Worm (Caenorhabditis elegans) whole organism, L4 larva: ENCODE results near the gene twnk-1.
A peak's percentile ranks its signal among the peaks of the same experiment; 100 is the strongest.

Experiments
- F26F4.8 ChIP-seq: fragments of 200-800 bp; sonication (Bioruptor generic); conservative IDR thresholded peaks from 2 replicates; pipeline ENCODE4 v1.3.6; 2022; ENCODE audit warnings: missing genetic modification characterization, missing compliant biosample characterization
- Y5F2A.4 ChIP-seq: fragments of 200-800 bp; sonication (Bioruptor generic); optimal IDR thresholded peaks from 2 replicates; lab custom pipeline; 2018; ENCODE audit warnings: mild to moderate bottlenecking, missing genetic modification characterization, missing compliant biosample characterization
- ZK546.5 ChIP-seq, 2 experiments: sonication (generic microtip); optimal IDR thresholded peaks; 2 replicates each; lab custom pipeline; 2017; ENCODE audit warnings: missing biosample characterization in 2 of 2, missing genetic modification characterization in 2 of 2
- aha-1 ChIP-seq: fragments of 150-350 bp; peaks from one replicate; lab custom pipeline; 2014; ENCODE audit warnings: missing biosample characterization, missing genetic modification characterization
- aly-2 ChIP-seq: sonication (generic microtip); optimal IDR thresholded peaks from 2 replicates; lab custom pipeline; 2018; ENCODE audit warnings: missing biosample characterization, missing genetic modification characterization
- arid-1 ChIP-seq: fragments of 200-800 bp; sonication (Bioruptor generic); conservative IDR thresholded peaks from 2 replicates; pipeline ENCODE4 v1.3.6; 2022; ENCODE audit warnings: missing genetic modification reagents, missing genetic modification characterization, missing compliant biosample characterization
- ctbp-1 ChIP-seq: fragments of 200-800 bp; sonication (Bioruptor generic); IDR thresholded peaks from 2 replicates; pipeline ENCODE4 v1.3.6; 2022; ENCODE audit warnings: missing genetic modification reagents, missing genetic modification characterization, missing compliant biosample characterization
- daf-8 ChIP-seq: fragments of 200-800 bp; sonication (Bioruptor generic); IDR thresholded peaks from 2 replicates; pipeline ENCODE4 v1.3.6; 2022; ENCODE audit warnings: missing genetic modification characterization, missing compliant biosample characterization
- dmd-6 ChIP-seq: fragments of 200-800 bp; sonication (Bioruptor generic); IDR thresholded peaks from 2 replicates; pipeline ENCODE4 v1.3.6; 2022; ENCODE audit warnings: missing genetic modification reagents, missing genetic modification characterization, missing compliant biosample characterization
- duxl-1 ChIP-seq: sonication (generic microtip); optimal IDR thresholded peaks from 2 replicates; lab custom pipeline; 2016; ENCODE audit warnings: mild to moderate bottlenecking, missing genetic modification characterization, moderate library complexity, missing compliant biosample characterization; ENCODE audit not compliant: poor library complexity
- dve-1 ChIP-seq: sonication (generic microtip); optimal IDR thresholded peaks from 2 replicates; lab custom pipeline; 2017; ENCODE audit warnings: antibody characterized with exemption, mild to moderate bottlenecking, missing genetic modification characterization, missing compliant biosample characterization; ENCODE audit not compliant: insufficient read depth
- fkh-10 ChIP-seq: fragments of 150-350 bp; optimal IDR thresholded peaks from 2 replicates; lab custom pipeline; 2014; ENCODE audit warnings: missing biosample characterization, missing genetic modification reagents, missing genetic modification characterization
- gei-8 ChIP-seq: fragments of 200-800 bp; sonication (Bioruptor generic); optimal IDR thresholded peaks from 2 replicates; lab custom pipeline; 2018; ENCODE audit warnings: mild to moderate bottlenecking, missing genetic modification characterization, missing compliant biosample characterization
- hlh-11 ChIP-seq: fragments of 200-800 bp; sonication (Bioruptor generic); optimal IDR thresholded peaks from 2 replicates; lab custom pipeline; 2018; ENCODE audit warnings: mild to moderate bottlenecking, missing genetic modification characterization, missing compliant biosample characterization
- hlh-30 ChIP-seq: sonication (generic microtip); optimal IDR thresholded peaks from 2 replicates; lab custom pipeline; 2017; ENCODE audit warnings: antibody characterized with exemption, mild to moderate bottlenecking, missing genetic modification characterization, missing compliant biosample characterization; ENCODE audit not compliant: insufficient read depth
- lin-38 ChIP-seq: fragments of 200-800 bp; sonication (Bioruptor generic); IDR thresholded peaks from 2 replicates; pipeline ENCODE4 v1.3.6; 2022; ENCODE audit warnings: missing genetic modification reagents, missing genetic modification characterization, missing compliant biosample characterization
- lin-39 ChIP-seq: fragments of 150-350 bp; optimal IDR thresholded peaks from 2 replicates; lab custom pipeline; 2014; ENCODE audit warnings: missing biosample characterization, missing genetic modification reagents, missing genetic modification characterization
- lsy-2 ChIP-seq, 2 experiments: fragments of 150-350 bp in 1 of 2; sonication (generic microtip) in 1 of 2; optimal IDR thresholded peaks; 2 replicates each; lab custom pipeline; 2014 to 2017; ENCODE audit warnings: missing biosample characterization in 2 of 2, missing genetic modification characterization in 2 of 2
- mdl-1 ChIP-seq, 2 experiments: fragments of 150-350 bp in 1 of 2; sonication (generic microtip) in 1 of 2; optimal IDR thresholded peaks; 2 replicates each; lab custom pipeline; 2014 to 2017; ENCODE audit warnings: missing biosample characterization in 2 of 2, missing genetic modification characterization in 2 of 2
- mep-1 ChIP-seq: fragments of 150-350 bp; sonication (generic microtip); optimal IDR thresholded peaks from 3 replicates; lab custom pipeline; 2014; ENCODE audit warnings: missing biosample characterization, missing genetic modification characterization
- mxl-2 ChIP-seq: fragments of 200-800 bp; sonication (Bioruptor generic); conservative IDR thresholded peaks from 2 replicates; pipeline ENCODE4 v1.3.6; 2022; ENCODE audit warnings: missing genetic modification reagents, missing genetic modification characterization, missing compliant biosample characterization
- mxl-3 ChIP-seq: fragments of 200-800 bp; sonication (Bioruptor generic); optimal IDR thresholded peaks from 2 replicates; lab custom pipeline; 2018; ENCODE audit warnings: mild to moderate bottlenecking, missing genetic modification characterization, missing compliant biosample characterization
- nhr-10 ChIP-seq: fragments of 150-350 bp; optimal IDR thresholded peaks from 2 replicates; lab custom pipeline; 2014; ENCODE audit warnings: missing biosample characterization, missing genetic modification characterization
- nhr-11 ChIP-seq: fragments of 150-350 bp; optimal IDR thresholded peaks from 2 replicates; lab custom pipeline; 2014; ENCODE audit warnings: missing biosample characterization, missing genetic modification characterization
- nhr-28 ChIP-seq: fragments of 150-350 bp; optimal IDR thresholded peaks from 2 replicates; lab custom pipeline; 2014; ENCODE audit warnings: missing biosample characterization, missing genetic modification characterization
- nhr-41 ChIP-seq: fragments of 200-800 bp; sonication (Bioruptor generic); IDR thresholded peaks from 2 replicates; pipeline ENCODE4 v1.3.6; 2022; ENCODE audit warnings: missing genetic modification reagents, missing genetic modification characterization, missing compliant biosample characterization
- php-3 ChIP-seq: fragments of 200-800 bp; sonication (Bioruptor generic); IDR thresholded peaks from 2 replicates; pipeline ENCODE4 v1.3.6; 2022; ENCODE audit warnings: missing genetic modification reagents, missing genetic modification characterization, missing compliant biosample characterization
- pqm-1 ChIP-seq: sonication (generic microtip); optimal IDR thresholded peaks from 2 replicates; lab custom pipeline; 2017; ENCODE audit warnings: missing biosample characterization, missing genetic modification characterization
- rbr-2 ChIP-seq: sonication (generic microtip); optimal IDR thresholded peaks from 2 replicates; lab custom pipeline; 2016; ENCODE audit warnings: missing genotype, missing genetic modification characterization, missing compliant biosample characterization
- sdz-12 ChIP-seq: fragments of 200-800 bp; sonication (Bioruptor generic); optimal IDR thresholded peaks from 2 replicates; lab custom pipeline; 2018; ENCODE audit warnings: mild to moderate bottlenecking, missing genetic modification characterization, missing compliant biosample characterization
- set-16 ChIP-seq: fragments of 200-800 bp; sonication (Bioruptor generic); IDR thresholded peaks from 2 replicates; pipeline ENCODE4 v1.3.6; 2022; ENCODE audit warnings: missing genetic modification reagents, missing genetic modification characterization, missing compliant biosample characterization
- skn-1 ChIP-seq: fragments of 150-350 bp; optimal IDR thresholded peaks from 2 replicates; lab custom pipeline; 2014; ENCODE audit warnings: missing biosample characterization, missing genetic modification characterization
- snpc-1.2 ChIP-seq: fragments of 200-800 bp; sonication (Bioruptor generic); IDR thresholded peaks from 2 replicates; pipeline ENCODE4 v1.3.6; 2022; ENCODE audit warnings: missing genetic modification reagents, missing genetic modification characterization, missing compliant biosample characterization
- spr-1 ChIP-seq: sonication (generic microtip); optimal IDR thresholded peaks from 2 replicates; lab custom pipeline; 2016; ENCODE audit warnings: mild to moderate bottlenecking, missing genetic modification characterization, missing compliant biosample characterization
- tag-97 ChIP-seq: fragments of 200-800 bp; sonication (Bioruptor generic); IDR thresholded peaks from 2 replicates; pipeline ENCODE4 v1.3.6; 2022; ENCODE audit warnings: missing genetic modification characterization, missing compliant biosample characterization
- tra-1 ChIP-seq: fragments of 200-800 bp; sonication (Bioruptor generic); IDR thresholded peaks from 2 replicates; pipeline ENCODE4 v1.3.6; 2022; ENCODE audit warnings: missing genetic modification reagents, missing genetic modification characterization, missing compliant biosample characterization
- unc-62 ChIP-seq, 3 experiments: fragments of 150-350 bp in 1 of 3; sonication (generic microtip); optimal IDR thresholded peaks in 2 of 3; peaks in 1 of 3; 1 replicate in 1 of 3; 2 replicates in 2 of 3; lab custom pipeline; 2014 to 2017; ENCODE audit warnings: missing biosample characterization in 3 of 3, missing genetic modification characterization in 3 of 3, missing genetic modification reagents in 3 of 3, missing genotype in 1 of 3
- zfp-3 ChIP-seq: fragments of 200-800 bp; sonication (Bioruptor generic); conservative IDR thresholded peaks from 2 replicates; pipeline ENCODE4 v1.3.6; 2022; ENCODE audit warnings: missing genetic modification reagents, missing genetic modification characterization, missing compliant biosample characterization

twnk-1 gene

ce11 chrX:5775804-5776252, 15.2 kb upstream of the twnk-1 start (continued):
- no peak for TF ChIP-seq F26F4.8 (GFP tag; lab: Robert Waterston, UW)
- TF ChIP-seq mxl-3 (GFP tag; lab: Kevin White, UChicago) = peak; percentile 80
- TF ChIP-seq ZK546.5 (tag; optimal IDR thresholded peaks at IDR 0.05; lab: Kevin White, UChicago) = no peak
- no peak for TF ChIP-seq gei-8 (GFP tag; lab: Kevin White, UChicago)
- no peak for TF ChIP-seq nhr-41 (GFP tag; lab: Robert Waterston, UW)
- TF ChIP-seq arid-1 (GFP tag; lab: Robert Waterston, UW) = 0 out of 2 replicates have a peak, but pooled peaks have one; percentile 16
- TF ChIP-seq lin-39 (tag; lab: Kevin White, UChicago) = no peak
- TF ChIP-seq zfp-3 = no peak
- TF ChIP-seq spr-1 (tag; lab: Kevin White, UChicago) = no peak
- peak; percentile 60 for TF ChIP-seq dmd-6 (GFP tag; lab: Robert Waterston, UW)
- no peak; the same call in 1 of the 2 replicates for TF ChIP-seq set-16 (GFP tag; lab: Robert Waterston, UW)
- peak; percentile 54 for TF ChIP-seq fkh-10 (GFP tag; lab: Kevin White, UChicago)
- 0 out of 2 replicates have a peak, but pooled peaks have one; percentile 53 for TF ChIP-seq tra-1
- TF ChIP-seq sdz-12 (GFP tag; lab: Kevin White, UChicago) = no peak
- no peak for TF ChIP-seq aly-2
- no peak for TF ChIP-seq skn-1 (tag; lab: Kevin White, UChicago)
- TF ChIP-seq daf-8 (GFP tag; lab: Robert Waterston, UW) = no peak
- TF ChIP-seq nhr-10 (tag; lab: Kevin White, UChicago) = no peak
- TF ChIP-seq rbr-2 (tag; lab: Kevin White, UChicago) = peak; percentile 71
- TF ChIP-seq php-3 (GFP tag; lab: Robert Waterston, UW) = peak; percentile 59; the same call in 1 of the 2 replicates
- peak; percentile 61 for TF ChIP-seq hlh-30 (tag; lab: Kevin White, UChicago)
- peak; percentile 63 for TF ChIP-seq nhr-28 (tag; lab: Kevin White, UChicago)
- TF ChIP-seq snpc-1.2 (GFP tag; lab: Robert Waterston, UW) = no peak
- 0 out of 2 replicates have a peak, but pooled peaks have one; percentile 42 for TF ChIP-seq ctbp-1 (GFP tag; lab: Robert Waterston, UW)
- no peak for TF ChIP-seq Y5F2A.4 (GFP tag; lab: Kevin White, UChicago)
- no peak for TF ChIP-seq lin-38
- peak; percentile 80 for TF ChIP-seq hlh-11
- TF ChIP-seq, all 104 proteins: peak for 29

ce11 chrX:5780672-5781182, 10.3 kb upstream of the twnk-1 start, which contains the start of gene sft-4:
sft-4 (minus strand) TSS chrX:5780722.
- TF ChIP-seq mxl-3 (GFP tag; lab: Kevin White, UChicago) (peak; percentile 87), unc-62 (GFP tag; optimal IDR thresholded peaks at IDR 0.05 in 1 of 2; lab: Kevin White, UChicago) (peak in 1 of 2 experiments; percentile 68), unc-62 (tag; optimal IDR thresholded peaks at IDR 0.05; lab: Kevin White, UChicago) (no peak), hlh-30 (tag; lab: Kevin White, UChicago) (peak; percentile 75), aly-2 (no peak), dve-1 (tag; lab: Kevin White, UChicago) (peak; percentile 49), nhr-28 (tag; lab: Kevin White, UChicago) (peak; percentile 92), mxl-2 (GFP tag; lab: Robert Waterston, UW) (no peak), hlh-11 (peak; percentile 45), dmd-6 (GFP tag; lab: Robert Waterston, UW) (peak; percentile 35), mep-1 (tag; lab: Kevin White, UChicago) (peak; percentile 20), pqm-1 (tag; lab: Kevin White, UChicago) (peak; percentile 65), tag-97 (GFP tag; lab: Robert Waterston, UW) (no peak), mdl-1 (tag; optimal IDR thresholded peaks at IDR 0.05; lab: Kevin White, UChicago) (peak; percentile 9 to 71), nhr-11 (peak; percentile 26), duxl-1 (tag; lab: Kevin White, UChicago) (no peak), aha-1 (tag; lab: Kevin White, UChicago) (peak; percentile 92), lsy-2 (tag; optimal IDR thresholded peaks at IDR 0.05; lab: Kevin White, UChicago) (peak in 1 of 2 experiments; percentile 66), lin-38 (no peak)
